Worm (Caenorhabditis elegans): ENCODE measurements around the gene C10E2.5.

The C10E2.5 gene

DNA sequence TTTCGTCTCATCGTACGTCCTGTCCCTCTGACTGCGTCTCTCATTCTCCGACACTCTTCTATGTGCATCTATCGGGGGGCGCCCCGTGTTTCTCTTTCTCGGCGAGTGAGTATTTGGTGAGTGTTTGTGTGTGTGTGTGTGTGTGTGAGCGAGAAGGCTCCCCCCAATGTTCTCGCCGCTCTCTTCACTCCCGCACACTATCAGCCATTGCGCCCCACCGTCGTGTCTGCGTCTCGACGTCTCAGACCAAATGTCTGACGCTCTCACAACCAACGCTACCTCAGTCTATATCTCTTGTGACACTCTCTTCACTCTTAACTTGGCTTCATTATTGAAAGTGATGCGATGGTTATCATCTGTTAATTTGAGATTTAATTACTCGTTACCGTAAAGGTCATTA is 27.5 kb downstream of the C10E2.5 start (continued):
- TF ChIP-seq egl-44 (GFP tag; IDR thresholded peaks at IDR 0.05) (peak; percentile 74), ceh-79 (tag; optimal IDR thresholded peaks at IDR 0.05) (no peak), F52B5.7 (tag; optimal IDR thresholded peaks at IDR 0.05) (peak; percentile 40), chd-7 (tag; optimal IDR thresholded peaks at IDR 0.05) (peak; percentile 91), akir-1 (GFP tag; optimal IDR thresholded peaks at IDR 0.05) (peak; percentile 31), athp-1 (tag; optimal IDR thresholded peaks at IDR 0.05) (peak; percentile 51), zfh-2 (GFP tag; conservative IDR thresholded peaks at IDR 0.05) (peak; percentile 97), nfyb-1 (GFP tag; IDR thresholded peaks at IDR 0.05) (peak; percentile 83), aptf-2 (GFP tag; conservative IDR thresholded peaks at IDR 0.05) (0 out of 2 replicates have a peak, but pooled peaks have one; percentile 21), B0035.1 (tag; optimal IDR thresholded peaks at IDR 0.05) (peak; percentile 49), ztf-26 (tag; optimal IDR thresholded peaks at IDR 0.05) (peak; percentile 92), attf-5 (GFP tag; optimal IDR thresholded peaks at IDR 0.05) (peak; percentile 85), somi-1 (GFP tag; optimal IDR thresholded peaks at IDR 0.05) (peak; percentile 85), bed-2 (GFP tag; IDR thresholded peaks at IDR 0.05) (peak; percentile 47; the same call in 1 of the 2 replicates), snpc-1.3 (tag; optimal IDR thresholded peaks at IDR 0.05; ENCODE audit: insufficient read depth) (peak; percentile 2), B0336.3 (GFP tag; IDR thresholded peaks at IDR 0.05) (peak; percentile 91), Y79H2A.3 (GFP tag; conservative IDR thresholded peaks at IDR 0.05) (0 out of 2 replicates have a peak, but pooled peaks have one; percentile 28), lir-1 (GFP tag; conservative IDR thresholded peaks at IDR 0.05) (peak; percentile 100), gei-17 (GFP tag; optimal IDR thresholded peaks at IDR 0.05) (peak; percentile 76), F57C9.4 (tag; optimal IDR thresholded peaks at IDR 0.05) (no peak), tlf-1 (GFP tag; optimal IDR thresholded peaks at IDR 0.05) (peak; percentile 52), rcor-1 (GFP tag; IDR thresholded peaks at IDR 0.05) (peak; percentile 73; the same call in 1 of the 2 replicates), him-1 (tag; optimal IDR thresholded peaks at IDR 0.05) (no peak), ztf-6 (GFP tag; IDR thresholded peaks at IDR 0.05) (0 out of 2 replicates have a peak, but pooled peaks have one; percentile 24), B0019.2 (GFP tag; conservative IDR thresholded peaks at IDR 0.05) (no peak), hlh-12 (tag; optimal IDR thresholded peaks at IDR 0.05) (no peak), lin-54 (GFP tag; optimal IDR thresholded peaks at IDR 0.05) (peak; percentile 57), madf-10 (tag; optimal IDR thresholded peaks at IDR 0.05) (peak; percentile 83), lin-40 (tag; optimal IDR thresholded peaks at IDR 0.05) (peak; percentile 92), cebp-1 (GFP tag; IDR thresholded peaks at IDR 0.05) (peak; percentile 67), cebp-1 (tag; optimal IDR thresholded peaks at IDR 0.05) (peak; percentile 89), ztf-28 (GFP tag; IDR thresholded peaks at IDR 0.05) (no peak), F10E7.11 (tag; optimal IDR thresholded peaks at IDR 0.05) (peak; percentile 40), Y95B8A.8 (GFP tag; IDR thresholded peaks at IDR 0.05) (0 out of 2 replicates have a peak, but pooled peaks have one; percentile 39), nhr-80 (tag; optimal IDR thresholded peaks at IDR 0.05) (peak; percentile 94), nhr-90 (tag; optimal IDR thresholded peaks at IDR 0.05) (peak; percentile 63), egl-18 (GFP tag; IDR thresholded peaks at IDR 0.05) (0 out of 2 replicates have a peak, but pooled peaks have one; percentile 55), ceh-40 (GFP tag; IDR thresholded peaks at IDR 0.05) (no peak), zim-3 (tag; optimal IDR thresholded peaks at IDR 0.05) (no peak), sea-2 (GFP tag; IDR thresholded peaks at IDR 0.05) (no peak), tbp1 (GFP tag; optimal IDR thresholded peaks at IDR 0.05) (peak; percentile 63), fkh-3 (tag; optimal IDR thresholded peaks at IDR 0.05) (peak; percentile 15), rpc-1 (optimal IDR thresholded peaks at IDR 0.05) (no peak), rpc-1 (tag; optimal IDR thresholded peaks at IDR 0.05) (no peak), F37B4.10 (GFP tag; IDR thresholded peaks at IDR 0.05) (0 out of 2 replicates have a peak, but pooled peaks have one; percentile 37), snpc-4 (GFP tag; optimal IDR thresholded peaks at IDR 0.05) (peak; percentile 16), snpc-4 (tag; optimal IDR thresholded peaks at IDR 0.05) (peak; percentile 59 to 78 (median 70)), B0261.1 (tag; optimal IDR thresholded peaks at IDR 0.05) (peak; percentile 5), snpc-3.4 (tag; optimal IDR thresholded peaks at IDR 0.05) (no peak), ztf-25 (GFP tag; IDR thresholded peaks at IDR 0.05) (no peak)
